Fruit fly (Drosophila melanogaster) whole organism, embryonic: ENCODE data around the gene CG6788.

Experiments used
- Ada2b ChIP-seq: fragments of 200-800 bp; sonication (Bioruptor generic); IDR thresholded peaks from 2 replicates; pipeline ENCODE4 v1.3.6; 2022; ENCODE audit warnings: missing biosample characterization, missing genetic modification characterization
- BEAF-32 ChIP-seq: fragments of 200-800 bp; sonication (Bioruptor generic); optimal IDR thresholded peaks from 3 replicates; lab custom pipeline; 2017; ENCODE audit warnings: missing biosample characterization, missing genetic modification characterization, mild to moderate bottlenecking, moderate library complexity, missing genetic modification reagents
- CG10209 ChIP-seq: fragments of 200-800 bp; sonication (Bioruptor generic); optimal IDR thresholded peaks from 3 replicates; lab custom pipeline; 2017; ENCODE audit warnings: missing biosample characterization, mild to moderate bottlenecking, missing genetic modification characterization, missing genetic modification reagents
- CG11085 ChIP-seq: fragments of 200-800 bp; sonication (Bioruptor generic); IDR thresholded peaks from 2 replicates; pipeline ENCODE4 v1.3.6; 2022; ENCODE audit warnings: missing biosample characterization, missing genetic modification characterization
- CG11093 ChIP-seq: fragments of 200-800 bp; sonication (Bioruptor generic); IDR thresholded peaks from 3 replicates; pipeline ENCODE4 v1.3.6; 2022; ENCODE audit warnings: missing biosample characterization, missing genetic modification characterization
- CG11398 ChIP-seq: fragments of 200-800 bp; sonication (Bioruptor generic); optimal IDR thresholded peaks from 2 replicates; lab custom pipeline; 2016; ENCODE audit warnings: missing biosample characterization, missing genetic modification characterization
- CG12219 ChIP-seq: fragments of 200-800 bp; sonication (Bioruptor generic); optimal IDR thresholded peaks from 3 replicates; lab custom pipeline; 2018; ENCODE audit warnings: missing biosample characterization, mild to moderate bottlenecking, missing genetic modification characterization
- CG12236 ChIP-seq: fragments of 200-800 bp; sonication (Bioruptor generic); optimal IDR thresholded peaks from 2 replicates; lab custom pipeline; 2016; ENCODE audit warnings: missing biosample characterization, missing genetic modification characterization
- CG15479 ChIP-seq: fragments of 200-800 bp; sonication (Bioruptor generic); optimal IDR thresholded peaks from 3 replicates; lab custom pipeline; 2019; ENCODE audit warnings: missing biosample characterization, mild to moderate bottlenecking, missing genetic modification characterization, moderate library complexity
- CG16863 ChIP-seq: fragments of 200-800 bp; sonication (Bioruptor generic); optimal IDR thresholded peaks from 3 replicates; lab custom pipeline; 2016; ENCODE audit warnings: missing biosample characterization, missing genetic modification characterization
- CG17568 ChIP-seq: fragments of 200-800 bp; sonication (Bioruptor generic); optimal IDR thresholded peaks from 2 replicates; lab custom pipeline; 2018; ENCODE audit warnings: missing biosample characterization, mild to moderate bottlenecking, missing genetic modification characterization, moderate library complexity
- CG30403 ChIP-seq: fragments of 200-800 bp; sonication (Bioruptor generic); optimal IDR thresholded peaks from 3 replicates; lab custom pipeline; 2016; ENCODE audit warnings: missing biosample characterization, missing genetic modification characterization
- CG30431 ChIP-seq: fragments of 200-800 bp; sonication (Bioruptor generic); optimal IDR thresholded peaks from 2 replicates; lab custom pipeline; 2017; ENCODE audit warnings: missing biosample characterization, missing genetic modification characterization
- CG3065 ChIP-seq: fragments of 200-800 bp; sonication (Bioruptor generic); optimal IDR thresholded peaks from 2 replicates; lab custom pipeline; 2016; ENCODE audit warnings: missing biosample characterization, missing genetic modification characterization
- CG33557 ChIP-seq: fragments of 200-800 bp; sonication (Bioruptor generic); optimal IDR thresholded peaks from 2 replicates; lab custom pipeline; 2019; ENCODE audit warnings: missing biosample characterization, mild to moderate bottlenecking, missing genetic modification characterization, moderate library complexity
- CG42726 ChIP-seq: fragments of 200-800 bp; sonication (Bioruptor generic); IDR thresholded peaks from 2 replicates; pipeline ENCODE4 v1.3.6; 2022; ENCODE audit warnings: missing biosample characterization, missing genetic modification characterization; ENCODE audit not compliant: partially characterized antibody
- CG8290 ChIP-seq, 3 experiments: fragments of 200-800 bp; sonication (Bioruptor generic); optimal IDR thresholded peaks; 2 replicates each; lab custom pipeline; 2016 to 2019; ENCODE audit warnings: missing biosample characterization in 3 of 3, missing genetic modification characterization in 3 of 3, mild to moderate bottlenecking in 2 of 3, moderate library complexity in 1 of 3
- CTCF ChIP-seq: fragments of 200-800 bp; sonication (Bioruptor generic); optimal IDR thresholded peaks from 2 replicates; lab custom pipeline; 2017; ENCODE audit warnings: missing biosample characterization, mild to moderate bottlenecking, missing genetic modification characterization, moderate library complexity
- Dref ChIP-seq: fragments of 200-800 bp; sonication (Bioruptor generic); IDR thresholded peaks from 2 replicates; pipeline ENCODE4 v1.3.6; 2022; ENCODE audit warnings: missing biosample characterization, missing genetic modification characterization
- E2f2 ChIP-seq: fragments of 200-800 bp; sonication (Bioruptor generic); IDR thresholded peaks from 2 replicates; pipeline ENCODE4 v1.3.6; 2022; ENCODE audit warnings: missing biosample characterization, missing genetic modification characterization
- HmgD ChIP-seq: fragments of 200-800 bp; sonication (Bioruptor generic); optimal IDR thresholded peaks from 3 replicates; lab custom pipeline; 2016; ENCODE audit warnings: missing biosample characterization, missing genetic modification characterization
- Lim3 ChIP-seq: fragments of 200-800 bp; sonication (Bioruptor generic); IDR thresholded peaks from 2 replicates; pipeline ENCODE4 v1.3.6; 2022; ENCODE audit warnings: missing biosample characterization, missing genetic modification characterization
- MTF-1 ChIP-seq: fragments of 200-800 bp; sonication (Bioruptor generic); optimal IDR thresholded peaks from 2 replicates; lab custom pipeline; 2018; ENCODE audit warnings: missing biosample characterization, mild to moderate bottlenecking, missing genetic modification characterization, borderline replicate concordance
- Med ChIP-seq: fragments of 200-800 bp; sonication (Bioruptor generic); peaks from one replicate; lab custom pipeline; 2016; ENCODE audit warnings: missing biosample characterization, missing genetic modification characterization, mild to moderate bottlenecking, inconsistent platforms, moderate library complexity
- NK7.1 ChIP-seq: fragments of 200-800 bp; sonication (Bioruptor generic); optimal IDR thresholded peaks from 3 replicates; lab custom pipeline; 2016; ENCODE audit warnings: missing biosample characterization, missing genetic modification characterization
- Oli ChIP-seq: fragments of 200-800 bp; sonication (Bioruptor generic); optimal IDR thresholded peaks from 2 replicates; lab custom pipeline; 2018; ENCODE audit warnings: missing biosample characterization, mild to moderate bottlenecking, missing genetic modification characterization, moderate library complexity
- Vsx1 ChIP-seq: fragments of 200-800 bp; sonication (Bioruptor generic); optimal IDR thresholded peaks from 2 replicates; lab custom pipeline; 2017; ENCODE audit warnings: missing biosample characterization, mild to moderate bottlenecking, missing genetic modification characterization, missing genetic modification reagents
- Xbp1 ChIP-seq: fragments of 200-800 bp; sonication (Bioruptor generic); optimal IDR thresholded peaks from 3 replicates; lab custom pipeline; 2016; ENCODE audit warnings: missing biosample characterization, mild to moderate bottlenecking, missing genetic modification characterization
- ac ChIP-seq: fragments of 200-800 bp; sonication (Bioruptor generic); optimal IDR thresholded peaks from 3 replicates; lab custom pipeline; 2017; ENCODE audit warnings: missing biosample characterization, mild to moderate bottlenecking, missing genetic modification characterization
- aop ChIP-seq: fragments of 200-800 bp; sonication (Bioruptor generic); IDR thresholded peaks from 2 replicates; pipeline ENCODE4 v1.3.6; 2022; ENCODE audit warnings: missing biosample characterization, missing genetic modification characterization
- ash1 ChIP-seq: fragments of 200-800 bp; sonication (Bioruptor generic); optimal IDR thresholded peaks from 2 replicates; lab custom pipeline; 2018; ENCODE audit warnings: missing biosample characterization, mild to moderate bottlenecking, missing genetic modification characterization
- bsh ChIP-seq, 2 experiments: fragments of 200-800 bp; sonication (Bioruptor generic); optimal IDR thresholded peaks; 2 replicates each; lab custom pipeline; 2017 to 2018; ENCODE audit warnings: mild to moderate bottlenecking in 2 of 2, missing biosample characterization in 2 of 2, missing genetic modification characterization in 2 of 2, moderate library complexity in 1 of 2
- corto ChIP-seq: fragments of 200-800 bp; sonication (Bioruptor generic); optimal IDR thresholded peaks from 2 replicates; lab custom pipeline; 2016; ENCODE audit warnings: missing biosample characterization, mild to moderate bottlenecking, missing genetic modification characterization, moderate library complexity
- dati ChIP-seq: fragments of 200-800 bp; sonication (Bioruptor generic); IDR thresholded peaks from 2 replicates; pipeline ENCODE4 v1.3.6; 2022; ENCODE audit warnings: missing biosample characterization, missing genetic modification characterization
- dmrt99B ChIP-seq: fragments of 200-800 bp; sonication (Bioruptor generic); optimal IDR thresholded peaks from 2 replicates; lab custom pipeline; 2018; ENCODE audit warnings: missing biosample characterization, mild to moderate bottlenecking, missing genetic modification characterization, moderate library complexity
- gsb-n ChIP-seq: fragments of 200-800 bp; sonication (Bioruptor generic); optimal IDR thresholded peaks from 3 replicates; lab custom pipeline; 2018; ENCODE audit warnings: missing biosample characterization, mild to moderate bottlenecking, missing genetic modification characterization
- hkb ChIP-seq, 2 experiments: fragments of 200-800 bp in 1 of 2; fragments of >200 bp in 1 of 2; sonication (Bioruptor generic) in 1 of 2; IDR thresholded peaks in 1 of 2; optimal IDR thresholded peaks in 1 of 2; 2 replicates each; pipeline versions ENCODE4 v1.3.6 to Lab custom; 2017 to 2022; ENCODE audit warnings: missing biosample characterization in 1 of 2, missing genetic modification characterization in 1 of 2
- kni ChIP-seq: fragments of 200-800 bp; sonication (Bioruptor generic); optimal IDR thresholded peaks from 3 replicates; lab custom pipeline; 2017; ENCODE audit warnings: mild to moderate bottlenecking, missing biosample characterization, missing genetic modification reagents, missing genetic modification characterization
- knrl ChIP-seq: fragments of 200-800 bp; sonication (Bioruptor generic); IDR thresholded peaks from 3 replicates; pipeline ENCODE4 v1.3.6; 2022; ENCODE audit warnings: missing biosample characterization, missing genetic modification characterization; ENCODE audit not compliant: partially characterized antibody
- maf-S ChIP-seq: fragments of 200-800 bp; sonication (Bioruptor generic); optimal IDR thresholded peaks from 2 replicates; lab custom pipeline; 2016; ENCODE audit warnings: missing biosample characterization, missing genetic modification characterization
- repo ChIP-seq: fragments of 200-800 bp; sonication (Bioruptor generic); optimal IDR thresholded peaks from 2 replicates; lab custom pipeline; 2016; ENCODE audit warnings: missing biosample characterization, missing genetic modification characterization
- run ChIP-seq: fragments of 200-800 bp; sonication (Bioruptor generic); optimal IDR thresholded peaks from 3 replicates; lab custom pipeline; 2018; ENCODE audit warnings: missing biosample characterization, mild to moderate bottlenecking, missing genetic modification characterization
- scrt ChIP-seq: fragments of 200-800 bp; sonication (Bioruptor generic); optimal IDR thresholded peaks from 2 replicates; lab custom pipeline; 2018; ENCODE audit warnings: missing biosample characterization, mild to moderate bottlenecking, missing genetic modification characterization, moderate library complexity
- sisA ChIP-seq: fragments of 200-800 bp; sonication (Bioruptor generic); IDR thresholded peaks from 2 replicates; pipeline ENCODE4 v1.3.6; 2022; ENCODE audit warnings: missing biosample characterization, missing genetic modification characterization
- so ChIP-seq: fragments of 200-800 bp; sonication (Bioruptor generic); IDR thresholded peaks from 3 replicates; pipeline ENCODE4 v1.3.6; 2022; ENCODE audit warnings: missing biosample characterization, missing genetic modification characterization
- z ChIP-seq: fragments of 200-800 bp; sonication (Bioruptor generic); IDR thresholded peaks from 3 replicates; pipeline ENCODE4 v1.3.6; 2022; ENCODE audit warnings: missing biosample characterization, missing genetic modification characterization
- zfh1 ChIP-seq: fragments of 200-800 bp; sonication (Bioruptor generic); IDR thresholded peaks from 3 replicates; pipeline ENCODE4 v1.3.6; 2022; ENCODE audit warnings: missing biosample characterization, missing genetic modification characterization

Gene CG6788

dm6 chrX:17881138-17882121, 6.5 kb upstream of the CG6788 start (continued):
- TF ChIP-seq CG30431 (no peak), sisA (GFP tag; lab: Robert Waterston, UW) (no peak; the same call in 1 of the 2 replicates), CG42726 (GFP tag; lab: Robert Waterston, UW) (no peak), hkb (optimal IDR thresholded peaks at IDR 0.05; lab: Kevin White, UChicago) (no peak), hkb (GFP tag; IDR thresholded peaks at IDR 0.05; lab: Robert Waterston, UW) (peak; percentile 54; the same call in 1 of the 2 replicates), CG10209 (GFP tag; lab: Kevin White, UChicago) (peak; percentile 49), CG11398 (GFP tag; lab: Kevin White, UChicago) (no peak), aop (no peak), ac (GFP tag; lab: Kevin White, UChicago) (no peak), bsh (GFP tag; optimal IDR thresholded peaks at IDR 0.05; lab: Kevin White, UChicago) (peak in 1 of 2 experiments; percentile 10), run (tag; lab: Kevin White, UChicago) (no peak), CG8290 (GFP tag; optimal IDR thresholded peaks at IDR 0.05; lab: Kevin White, UChicago) (no peak), CG8290 (tag; optimal IDR thresholded peaks at IDR 0.05; lab: Kevin White, UChicago) (peak in 1 of 2 experiments; percentile 85), Lim3 (no peak), Xbp1 (GFP tag; lab: Kevin White, UChicago) (peak; percentile 58), z (GFP tag; lab: Robert Waterston, UW) (no peak), BEAF-32 (GFP tag; lab: Kevin White, UChicago) (no peak), ash1 (GFP tag; lab: Kevin White, UChicago) (no peak), Oli (tag; lab: Kevin White, UChicago) (peak; percentile 62), dmrt99B (tag; lab: Kevin White, UChicago) (peak; percentile 59), Dref (GFP tag; lab: Robert Waterston, UW) (peak; percentile 25; the same call in 1 of the 2 replicates), HmgD (GFP tag; lab: Kevin White, UChicago) (no peak), repo (GFP tag; lab: Kevin White, UChicago) (no peak), CG3065 (no peak), scrt (peak; percentile 33), MTF-1 (GFP tag; lab: Kevin White, UChicago) (no peak), CG11085 (GFP tag; lab: Robert Waterston, UW) (peak; percentile 57; the same call in 1 of the 2 replicates), E2f2 (GFP tag; lab: Robert Waterston, UW) (no peak), gsb-n (tag; lab: Kevin White, UChicago) (no peak), Vsx1 (GFP tag; lab: Kevin White, UChicago) (no peak), CTCF (GFP tag; lab: Kevin White, UChicago) (no peak), so (GFP tag; lab: Robert Waterston, UW) (0 out of 3 replicates have a peak, but pooled peaks have one; percentile 43), Med (GFP tag; lab: Kevin White, UChicago) (peak; percentile 97), maf-S (peak; percentile 36), CG11093 (no peak), CG16863 (GFP tag; lab: Kevin White, UChicago) (peak; percentile 39), CG17568 (no peak), Ada2b (GFP tag; lab: Robert Waterston, UW) (peak; percentile 16; the same call in 1 of the 2 replicates), knrl (GFP tag; lab: Robert Waterston, UW) (no peak), CG12236 (GFP tag; lab: Kevin White, UChicago) (no peak), CG15479 (GFP tag; lab: Kevin White, UChicago) (no peak), zfh1 (GFP tag; lab: Robert Waterston, UW) (peak; percentile 33; the same call in 1 of the 3 replicates), kni (no peak), CG12219 (GFP tag; lab: Kevin White, UChicago) (peak; percentile 21), CG33557 (GFP tag; lab: Kevin White, UChicago) (no peak), corto (GFP tag; lab: Kevin White, UChicago) (no peak), CG30403 (peak; percentile 69), dati (GFP tag; lab: Robert Waterston, UW) (no peak), NK7.1 (GFP tag; lab: Kevin White, UChicago) (no peak)
